Fruit fly (Drosophila melanogaster) whole organism, embryonic: Measurements from ENCODE around the gene PIG-U.

Experiments
- Bteb2 ChIP-seq: fragments of 200-800 bp; sonication (Bioruptor generic); optimal IDR thresholded peaks from 2 replicates; lab custom pipeline; 2016; ENCODE audit warnings: missing biosample characterization, missing genetic modification characterization
- C15 ChIP-seq: fragments of 200-800 bp; sonication (Bioruptor generic); IDR thresholded peaks from 3 replicates; pipeline ENCODE4 v1.3.6; 2022; ENCODE audit warnings: missing biosample characterization, missing genetic modification characterization
- CG10979 ChIP-seq: fragments of 200-800 bp; sonication (Bioruptor generic); optimal IDR thresholded peaks from 2 replicates; lab custom pipeline; 2018; ENCODE audit warnings: missing biosample characterization, mild to moderate bottlenecking, missing genetic modification characterization, moderate library complexity
- CG11093 ChIP-seq: fragments of 200-800 bp; sonication (Bioruptor generic); IDR thresholded peaks from 3 replicates; pipeline ENCODE4 v1.3.6; 2022; ENCODE audit warnings: missing biosample characterization, missing genetic modification characterization
- CG12299 ChIP-seq: fragments of 200-800 bp; sonication (Bioruptor generic); optimal IDR thresholded peaks from 2 replicates; lab custom pipeline; 2018; ENCODE audit warnings: missing biosample characterization, mild to moderate bottlenecking, missing genetic modification characterization
- CG12391 ChIP-seq: fragments of 200-800 bp; sonication (Bioruptor generic); optimal IDR thresholded peaks from 3 replicates; lab custom pipeline; 2018; ENCODE audit warnings: missing biosample characterization, mild to moderate bottlenecking, missing genetic modification characterization, moderate library complexity
- CG15479 ChIP-seq: fragments of 200-800 bp; sonication (Bioruptor generic); optimal IDR thresholded peaks from 3 replicates; lab custom pipeline; 2019; ENCODE audit warnings: missing biosample characterization, mild to moderate bottlenecking, missing genetic modification characterization, moderate library complexity
- CG17361 ChIP-seq: fragments of 200-800 bp; sonication (Bioruptor generic); IDR thresholded peaks from 3 replicates; pipeline ENCODE4 v1.3.6; 2022; ENCODE audit warnings: missing biosample characterization, missing genetic modification characterization
- CG17829 ChIP-seq: fragments of 200-800 bp; optimal IDR thresholded peaks from 2 replicates; lab custom pipeline; 2019; ENCODE audit warnings: missing biosample characterization, mild to moderate bottlenecking, missing genetic modification characterization, moderate library complexity
- CG18764 ChIP-seq: fragments of 200-800 bp; sonication (Bioruptor generic); optimal IDR thresholded peaks from 3 replicates; lab custom pipeline; 2016; ENCODE audit warnings: missing biosample characterization, missing genetic modification characterization
- CG42726 ChIP-seq: fragments of 200-800 bp; sonication (Bioruptor generic); IDR thresholded peaks from 2 replicates; pipeline ENCODE4 v1.3.6; 2022; ENCODE audit warnings: missing biosample characterization, missing genetic modification characterization; ENCODE audit not compliant: partially characterized antibody
- CG4360 ChIP-seq: fragments of 200-800 bp; sonication (Bioruptor generic); IDR thresholded peaks from 2 replicates; pipeline ENCODE4 v1.3.6; 2022; ENCODE audit warnings: missing biosample characterization, missing genetic modification characterization
- CG8281 ChIP-seq: fragments of 200-800 bp; sonication (Bioruptor generic); optimal IDR thresholded peaks from 2 replicates; lab custom pipeline; 2018; ENCODE audit warnings: missing biosample characterization, mild to moderate bottlenecking, missing genetic modification characterization, moderate library complexity
- CG9727 ChIP-seq: fragments of 200-800 bp; sonication (Bioruptor generic); optimal IDR thresholded peaks from 3 replicates; lab custom pipeline; 2017; ENCODE audit warnings: missing biosample characterization, mild to moderate bottlenecking, missing genetic modification characterization
- CG9817 ChIP-seq: fragments of 200-800 bp; sonication (Bioruptor generic); optimal IDR thresholded peaks from 2 replicates; lab custom pipeline; 2018; ENCODE audit warnings: missing biosample characterization, mild to moderate bottlenecking, missing genetic modification characterization, moderate library complexity
- CG9876 ChIP-seq: fragments of 200-800 bp; sonication (Bioruptor generic); optimal IDR thresholded peaks from 2 replicates; lab custom pipeline; 2016; ENCODE audit warnings: missing biosample characterization, missing genetic modification characterization
- Camta ChIP-seq: fragments of 200-800 bp; sonication (Bioruptor generic); optimal IDR thresholded peaks from 2 replicates; lab custom pipeline; 2016; ENCODE audit warnings: missing biosample characterization, missing genetic modification characterization
- Doc3 ChIP-seq: fragments of 200-800 bp; sonication (Bioruptor generic); IDR thresholded peaks from 3 replicates; pipeline ENCODE4 v1.3.6; 2022; ENCODE audit warnings: missing biosample characterization, missing genetic modification characterization; ENCODE audit not compliant: partially characterized antibody
- E2f1 ChIP-seq: fragments of 200-800 bp; sonication (Bioruptor generic); IDR thresholded peaks from 2 replicates; pipeline ENCODE4 v1.3.6; 2022; ENCODE audit warnings: missing biosample characterization, missing genetic modification characterization
- HLH3B ChIP-seq: fragments of 200-800 bp; sonication (Bioruptor generic); IDR thresholded peaks from 2 replicates; pipeline ENCODE4 v1.3.6; 2022; ENCODE audit warnings: missing biosample characterization, missing genetic modification characterization
- HmgZ ChIP-seq: fragments of 200-800 bp; sonication (Bioruptor generic); optimal IDR thresholded peaks from 2 replicates; lab custom pipeline; 2018; ENCODE audit warnings: missing biosample characterization, mild to moderate bottlenecking, missing genetic modification characterization
- Med ChIP-seq: fragments of 200-800 bp; sonication (Bioruptor generic); peaks from one replicate; lab custom pipeline; 2016; ENCODE audit warnings: missing biosample characterization, missing genetic modification characterization, mild to moderate bottlenecking, inconsistent platforms, moderate library complexity
- Mes4 ChIP-seq: fragments of 200-800 bp; sonication (Bioruptor generic); optimal IDR thresholded peaks from 2 replicates; lab custom pipeline; 2016; ENCODE audit warnings: missing biosample characterization, missing genetic modification characterization
- Mrtf ChIP-seq: fragments of 200-800 bp; sonication (Bioruptor generic); IDR thresholded peaks from 3 replicates; pipeline ENCODE4 v1.3.6; 2022; ENCODE audit warnings: missing biosample characterization, missing genetic modification characterization
- Trl ChIP-seq, 3 experiments: fragments of >200 bp in 2 of 3; fragments of 200-800 bp in 1 of 3; sonication (Bioruptor generic) in 1 of 3; optimal IDR thresholded peaks; 2 replicates in 1 of 3; 3 replicates in 2 of 3; lab custom pipeline; 2016 to 2017; ENCODE audit warnings: missing biosample characterization in 1 of 3, missing genetic modification characterization in 1 of 3
- bbx ChIP-seq: fragments of 200-800 bp; sonication (Bioruptor generic); IDR thresholded peaks from 2 replicates; pipeline ENCODE4 v1.3.6; 2022; ENCODE audit warnings: missing biosample characterization, missing genetic modification characterization; ENCODE audit not compliant: partially characterized antibody
- bsh ChIP-seq, 2 experiments: fragments of 200-800 bp; sonication (Bioruptor generic); optimal IDR thresholded peaks; 2 replicates each; lab custom pipeline; 2017 to 2018; ENCODE audit warnings: mild to moderate bottlenecking in 2 of 2, missing biosample characterization in 2 of 2, missing genetic modification characterization in 2 of 2, moderate library complexity in 1 of 2
- cg ChIP-seq: fragments of 200-800 bp; sonication (Bioruptor generic); optimal IDR thresholded peaks from 3 replicates; lab custom pipeline; 2019; ENCODE audit warnings: missing biosample characterization, mild to moderate bottlenecking, missing genetic modification characterization, moderate library complexity
- chinmo ChIP-seq: fragments of 200-800 bp; sonication (Bioruptor generic); IDR thresholded peaks from 4 replicates; pipeline ENCODE4 v1.3.6; 2022; ENCODE audit warnings: missing biosample characterization, missing genetic modification characterization; ENCODE audit not compliant: partially characterized antibody
- chm ChIP-seq: fragments of 200-800 bp; sonication (Bioruptor generic); IDR thresholded peaks from 2 replicates; pipeline ENCODE4 v1.3.6; 2022; ENCODE audit warnings: missing biosample characterization, missing genetic modification characterization
- crol ChIP-seq: fragments of 200-800 bp; sonication (Bioruptor generic); IDR thresholded peaks from 2 replicates; pipeline ENCODE4 v1.3.6; 2022; ENCODE audit warnings: missing biosample characterization, missing genetic modification characterization
- esg ChIP-seq: fragments of 200-800 bp; sonication (Bioruptor generic); conservative IDR thresholded peaks from 2 replicates; pipeline ENCODE4 v1.3.6; 2022; ENCODE audit warnings: missing biosample characterization, missing genetic modification characterization
- gsb-n ChIP-seq: fragments of 200-800 bp; sonication (Bioruptor generic); optimal IDR thresholded peaks from 3 replicates; lab custom pipeline; 2018; ENCODE audit warnings: missing biosample characterization, mild to moderate bottlenecking, missing genetic modification characterization
- kah ChIP-seq: fragments of 200-800 bp; sonication (Bioruptor generic); optimal IDR thresholded peaks from 2 replicates; lab custom pipeline; 2018; ENCODE audit warnings: missing biosample characterization, mild to moderate bottlenecking, missing genetic modification characterization
- lola ChIP-seq, 3 experiments: fragments of >200 bp in 2 of 3; fragments of 200-800 bp in 1 of 3; sonication (Bioruptor generic) in 1 of 3; optimal IDR thresholded peaks; 2 replicates each; lab custom pipeline; 2017 to 2019; ENCODE audit warnings: missing biosample characterization in 3 of 3, missing genetic modification characterization in 3 of 3, mild to moderate bottlenecking in 1 of 3, moderate library complexity in 1 of 3
- mirr ChIP-seq: fragments of 200-800 bp; sonication (Bioruptor generic); optimal IDR thresholded peaks from 3 replicates; lab custom pipeline; 2018; ENCODE audit warnings: missing biosample characterization, mild to moderate bottlenecking, missing genetic modification characterization
- nerfin-2 ChIP-seq: fragments of 200-800 bp; sonication (Bioruptor generic); IDR thresholded peaks from 2 replicates; pipeline ENCODE4 v1.3.6; 2022; ENCODE audit warnings: missing biosample characterization, missing genetic modification characterization; ENCODE audit not compliant: partially characterized antibody
- oc ChIP-seq: fragments of 200-800 bp; sonication (Bioruptor generic); optimal IDR thresholded peaks from 2 replicates; lab custom pipeline; 2018; ENCODE audit warnings: missing biosample characterization, mild to moderate bottlenecking, missing genetic modification characterization, moderate library complexity
- pnt ChIP-seq: fragments of 200-800 bp; sonication (Bioruptor generic); optimal IDR thresholded peaks from 3 replicates; lab custom pipeline; 2016; ENCODE audit warnings: missing biosample characterization, missing genetic modification characterization
- pros ChIP-seq: fragments of 200-800 bp; sonication (Bioruptor generic); optimal IDR thresholded peaks from 3 replicates; lab custom pipeline; 2019; ENCODE audit warnings: missing biosample characterization, mild to moderate bottlenecking, missing genetic modification characterization, moderate library complexity
- ranshi ChIP-seq: fragments of 200-800 bp; sonication (Bioruptor generic); IDR thresholded peaks from 2 replicates; pipeline ENCODE4 v1.3.6; 2022; ENCODE audit warnings: missing biosample characterization, missing genetic modification characterization
- schlank ChIP-seq: fragments of 200-800 bp; sonication (Bioruptor generic); optimal IDR thresholded peaks from 2 replicates; lab custom pipeline; 2018; ENCODE audit warnings: missing biosample characterization, mild to moderate bottlenecking, missing genetic modification characterization
- sens ChIP-seq: fragments of 200-800 bp; sonication (Bioruptor generic); peaks from one replicate; lab custom pipeline; 2016; ENCODE audit warnings: missing biosample characterization, missing genetic modification characterization
- twi ChIP-seq: fragments of 200-800 bp; optimal IDR thresholded peaks from 2 replicates; lab custom pipeline; 2019; ENCODE audit warnings: missing biosample characterization, mild to moderate bottlenecking, missing genetic modification characterization, moderate library complexity
- z ChIP-seq: fragments of 200-800 bp; sonication (Bioruptor generic); IDR thresholded peaks from 3 replicates; pipeline ENCODE4 v1.3.6; 2022; ENCODE audit warnings: missing biosample characterization, missing genetic modification characterization

PIG-U gene

dm6 chr2L:8543731-8544359, 28.9 kb downstream of the PIG-U start (continued):
- TF ChIP-seq Doc3 (peak; percentile 50; the same call in 1 of the 3 replicates), lola (GFP tag; optimal IDR thresholded peaks at IDR 0.05; lab: Kevin White, UChicago) (no peak), oc (tag; lab: Kevin White, UChicago) (peak; percentile 44), pros (peak; percentile 93), Trl (optimal IDR thresholded peaks at IDR 0.05; lab: Kevin White, UChicago) (peak; percentile 87 to 99), Trl (GFP tag; optimal IDR thresholded peaks at IDR 0.05; lab: Kevin White, UChicago) (peak; percentile 30), Mrtf (GFP tag; lab: Robert Waterston, UW) (no peak), gsb-n (tag; lab: Kevin White, UChicago) (peak; percentile 72), bbx (peak; percentile 27; the same call in 1 of the 2 replicates), HmgZ (tag; lab: Kevin White, UChicago) (no peak), ranshi (GFP tag; lab: Robert Waterston, UW) (no peak), CG12299 (no peak), z (GFP tag; lab: Robert Waterston, UW) (peak; percentile 86), chinmo (GFP tag; lab: Robert Waterston, UW) (peak; percentile 48; the same call in 1 of the 4 replicates)
- TF ChIP-seq, all 482 proteins: peak for 32

dm6 chr2L:8544636-8545035, 29.7 kb downstream of the PIG-U start:
- TF ChIP-seq CG9727 (GFP tag; lab: Kevin White, UChicago) (no peak), cg (GFP tag; lab: Kevin White, UChicago) (peak; percentile 28), nerfin-2 (GFP tag; lab: Robert Waterston, UW) (0 out of 2 replicates have a peak, but pooled peaks have one; percentile 32), chm (GFP tag; lab: Robert Waterston, UW) (peak; percentile 45; the same call in 1 of the 2 replicates), twi (tag; lab: Kevin White, UChicago) (peak; percentile 5), esg (GFP tag; lab: Robert Waterston, UW) (no peak), Med (GFP tag; lab: Kevin White, UChicago) (peak; percentile 53), crol (peak; percentile 51; the same call in 1 of the 2 replicates), sens (GFP tag; lab: Kevin White, UChicago) (peak; percentile 15), CG4360 (GFP tag; lab: Robert Waterston, UW) (peak; percentile 76)

dm6 chr2L:8545393-8546100, 30.7 kb downstream of the PIG-U start:
- no peak for TF ChIP-seq HLH3B
- TF ChIP-seq lola (GFP tag; optimal IDR thresholded peaks at IDR 0.05; lab: Kevin White, UChicago), result peak in 1 of 3 experiments; percentile 9
- no peak for TF ChIP-seq CG9817 (tag; lab: Kevin White, UChicago)
- TF ChIP-seq CG10979 (tag; lab: Kevin White, UChicago), result peak; percentile 25
- TF ChIP-seq pnt (GFP tag; lab: Kevin White, UChicago), result no peak
- TF ChIP-seq schlank, result no peak
- TF ChIP-seq CG11093 (GFP tag; lab: Robert Waterston, UW), result no peak
- TF ChIP-seq Camta (GFP tag; lab: Kevin White, UChicago), result no peak
- TF ChIP-seq CG12391, result peak; percentile 4
- no peak for TF ChIP-seq Bteb2
- TF ChIP-seq CG9876 (GFP tag; lab: Kevin White, UChicago), result no peak
- TF ChIP-seq CG18764 (GFP tag; lab: Kevin White, UChicago), result no peak
- TF ChIP-seq CG17361 (GFP tag; lab: Robert Waterston, UW), result 0 out of 3 replicates have a peak, but pooled peaks have one; percentile 12
- no peak for TF ChIP-seq C15 (GFP tag; lab: Robert Waterston, UW)
- no peak for TF ChIP-seq E2f1
- peak; percentile 40 for TF ChIP-seq CG17829
- no peak for TF ChIP-seq Doc3
- TF ChIP-seq mirr (GFP tag; lab: Kevin White, UChicago), result no peak
- TF ChIP-seq CG42726 (GFP tag; lab: Robert Waterston, UW), result no peak
- no peak for TF ChIP-seq CG8281 (tag; lab: Kevin White, UChicago)
- no peak for TF ChIP-seq kah (GFP tag; lab: Kevin White, UChicago)
- no peak for TF ChIP-seq Mes4 (GFP tag; lab: Kevin White, UChicago)
- TF ChIP-seq CG15479 (GFP tag; lab: Kevin White, UChicago), result peak; percentile 87
- TF ChIP-seq bsh (GFP tag; optimal IDR thresholded peaks at IDR 0.05; lab: Kevin White, UChicago), result peak in 1 of 2 experiments; percentile 35
